Fruit fly (Drosophila melanogaster) whole organism, prepupa: Measurements from ENCODE around the gene CG5280.
A peak's percentile ranks its signal among the peaks of the same experiment; 100 is the strongest.

Source experiments
- Blimp-1 ChIP-seq: fragments of 200-800 bp; sonication (Bioruptor generic); optimal IDR thresholded peaks from 3 replicates; lab custom pipeline; 2017; ENCODE audit warnings: missing biosample characterization, missing genetic modification characterization, mild to moderate bottlenecking, moderate library complexity, missing genetic modification reagents
- CG10631 ChIP-seq: fragments of 200-800 bp; sonication (Bioruptor generic); optimal IDR thresholded peaks from 2 replicates; lab custom pipeline; 2016; ENCODE audit warnings: missing biosample characterization, missing genetic modification characterization
- CG11294 ChIP-seq: fragments of 200-800 bp; sonication (Bioruptor generic); IDR thresholded peaks from 2 replicates; pipeline ENCODE4 v1.3.6; 2022; ENCODE audit warnings: missing biosample characterization, missing genetic modification characterization
- CG11762 ChIP-seq: fragments of 200-800 bp; sonication (Bioruptor generic); optimal IDR thresholded peaks from 3 replicates; lab custom pipeline; 2016; ENCODE audit warnings: missing biosample characterization, missing genetic modification characterization; ENCODE audit not compliant: insufficient read depth
- CG11902 ChIP-seq: fragments of 200-800 bp; sonication (Bioruptor generic); optimal IDR thresholded peaks from 3 replicates; lab custom pipeline; 2016; ENCODE audit warnings: missing biosample characterization, missing genetic modification characterization
- CG15336 ChIP-seq: fragments of 200-800 bp; sonication (Bioruptor generic); IDR thresholded peaks from 2 replicates; pipeline ENCODE4 v1.3.6; 2022; ENCODE audit warnings: missing biosample characterization, missing genetic modification characterization
- CG16779 ChIP-seq: fragments of 200-800 bp; sonication (Bioruptor generic); optimal IDR thresholded peaks from 3 replicates; lab custom pipeline; 2017; ENCODE audit warnings: missing biosample characterization, mild to moderate bottlenecking, missing genetic modification characterization
- CG3032 ChIP-seq: fragments of 200-800 bp; optimal IDR thresholded peaks from 2 replicates; lab custom pipeline; 2019; ENCODE audit warnings: missing biosample characterization, mild to moderate bottlenecking, missing genetic modification characterization, moderate library complexity
- CG31627 ChIP-seq: fragments of 200-800 bp; sonication (Bioruptor generic); optimal IDR thresholded peaks from 3 replicates; lab custom pipeline; 2016; ENCODE audit warnings: missing biosample characterization, missing genetic modification characterization
- CG32006 ChIP-seq: fragments of 200-800 bp; sonication (Bioruptor generic); optimal IDR thresholded peaks from 3 replicates; lab custom pipeline; 2017; ENCODE audit warnings: missing biosample characterization, mild to moderate bottlenecking, missing genetic modification characterization
- CG34406 ChIP-seq: fragments of 200-800 bp; sonication (Bioruptor generic); optimal IDR thresholded peaks from 3 replicates; lab custom pipeline; 2016; ENCODE audit warnings: missing biosample characterization, missing genetic modification characterization
- CG4318 ChIP-seq: fragments of 200-800 bp; sonication (Bioruptor generic); optimal IDR thresholded peaks from 3 replicates; lab custom pipeline; 2017; ENCODE audit warnings: missing biosample characterization, mild to moderate bottlenecking, missing genetic modification characterization
- CG6163 ChIP-seq: fragments of 200-800 bp; sonication (Bioruptor generic); IDR thresholded peaks from 3 replicates; pipeline ENCODE4 v1.3.6; 2022; ENCODE audit warnings: missing biosample characterization, missing genetic modification characterization
- CG6276 ChIP-seq: fragments of 200-800 bp; sonication (Bioruptor generic); optimal IDR thresholded peaks from 2 replicates; lab custom pipeline; 2017; ENCODE audit warnings: missing biosample characterization, mild to moderate bottlenecking, missing genetic modification characterization
- CG6808 ChIP-seq: fragments of 200-800 bp; sonication (Bioruptor generic); optimal IDR thresholded peaks from 3 replicates; lab custom pipeline; 2017; ENCODE audit warnings: missing biosample characterization, missing genetic modification characterization, mild to moderate bottlenecking, moderate library complexity, missing genetic modification reagents
- CG6854 ChIP-seq: fragments of 200-800 bp; sonication (Bioruptor generic); optimal IDR thresholded peaks from 2 replicates; lab custom pipeline; 2017; ENCODE audit warnings: missing biosample characterization, mild to moderate bottlenecking, missing genetic modification characterization
- CG8119 ChIP-seq: fragments of 200-800 bp; sonication (Bioruptor generic); IDR thresholded peaks from 3 replicates; pipeline ENCODE4 v1.3.6; 2022; ENCODE audit warnings: missing biosample characterization, missing genetic modification characterization
- CG8319 ChIP-seq: fragments of 200-800 bp; sonication (Bioruptor generic); optimal IDR thresholded peaks from 3 replicates; lab custom pipeline; 2016; ENCODE audit warnings: missing biosample characterization, missing genetic modification characterization
- CG9139 ChIP-seq: fragments of 200-800 bp; sonication (Bioruptor generic); optimal IDR thresholded peaks from 3 replicates; lab custom pipeline; 2017; ENCODE audit warnings: missing biosample characterization, mild to moderate bottlenecking, missing genetic modification characterization
- Eip75B ChIP-seq: fragments of 200-800 bp; sonication (Bioruptor generic); optimal IDR thresholded peaks from 3 replicates; lab custom pipeline; 2016; ENCODE audit warnings: missing biosample characterization, missing genetic modification characterization
- Eip78C ChIP-seq: fragments of 200-800 bp; sonication (Bioruptor generic); peaks from one replicate; lab custom pipeline; 2016; ENCODE audit warnings: missing biosample characterization, missing genetic modification characterization
- Eip93F ChIP-seq: fragments of 200-800 bp; sonication (Bioruptor generic); optimal IDR thresholded peaks from 2 replicates; lab custom pipeline; 2016; ENCODE audit warnings: missing biosample characterization, mild to moderate bottlenecking, missing genetic modification characterization
- Ets21C ChIP-seq: fragments of 200-800 bp; sonication (Bioruptor generic); optimal IDR thresholded peaks from 3 replicates; lab custom pipeline; 2016; ENCODE audit warnings: missing biosample characterization, missing genetic modification characterization
- Ets96B ChIP-seq: fragments of 200-800 bp; optimal IDR thresholded peaks from 2 replicates; lab custom pipeline; 2019; ENCODE audit warnings: missing biosample characterization, mild to moderate bottlenecking, missing genetic modification characterization, moderate library complexity
- Gug ChIP-seq: fragments of 200-800 bp; sonication (Bioruptor generic); IDR thresholded peaks from 2 replicates; pipeline ENCODE4 v1.3.6; 2022; ENCODE audit warnings: missing biosample characterization, missing genetic modification characterization
- Hr38 ChIP-seq: sonication (Bioruptor generic); optimal IDR thresholded peaks from 2 replicates; lab custom pipeline; 2016; ENCODE audit warnings: missing biosample characterization, missing genetic modification characterization
- Hr39 ChIP-seq: fragments of 200-800 bp; sonication (Bioruptor generic); optimal IDR thresholded peaks from 2 replicates; lab custom pipeline; 2016; ENCODE audit warnings: missing biosample characterization, missing genetic modification characterization
- Hr4 ChIP-seq: fragments of 200-800 bp; sonication (Bioruptor generic); optimal IDR thresholded peaks from 3 replicates; lab custom pipeline; 2016; ENCODE audit warnings: missing biosample characterization, missing genetic modification characterization
- Met ChIP-seq: fragments of 200-800 bp; sonication (Bioruptor generic); optimal IDR thresholded peaks from 3 replicates; lab custom pipeline; 2016; ENCODE audit warnings: missing biosample characterization, missing genetic modification characterization
- OdsH ChIP-seq: fragments of 200-800 bp; sonication (Bioruptor generic); optimal IDR thresholded peaks from 3 replicates; lab custom pipeline; 2016; ENCODE audit warnings: missing biosample characterization, missing genetic modification characterization
- Sox102F ChIP-seq: fragments of 200-800 bp; sonication (Bioruptor generic); optimal IDR thresholded peaks from 2 replicates; lab custom pipeline; 2016; ENCODE audit warnings: missing biosample characterization, mild to moderate bottlenecking, missing genetic modification characterization
- Sox14 ChIP-seq: fragments of 200-800 bp; sonication (Bioruptor generic); optimal IDR thresholded peaks from 3 replicates; lab custom pipeline; 2016; ENCODE audit warnings: missing biosample characterization, missing genetic modification characterization
- Sox15 ChIP-seq: fragments of 200-800 bp; sonication (Bioruptor generic); optimal IDR thresholded peaks from 3 replicates; lab custom pipeline; 2016; ENCODE audit warnings: missing biosample characterization, missing genetic modification characterization
- achi ChIP-seq: fragments of 200-800 bp; sonication (Bioruptor generic); optimal IDR thresholded peaks from 3 replicates; lab custom pipeline; 2016; ENCODE audit warnings: missing biosample characterization, missing genetic modification characterization
- acj6 ChIP-seq: fragments of 200-800 bp; sonication (Bioruptor generic); optimal IDR thresholded peaks from 3 replicates; lab custom pipeline; 2016; ENCODE audit warnings: missing biosample characterization, missing genetic modification characterization
- cyc ChIP-seq: fragments of 200-800 bp; sonication (Bioruptor generic); optimal IDR thresholded peaks from 3 replicates; lab custom pipeline; 2016; ENCODE audit warnings: missing biosample characterization, missing genetic modification characterization
- dac ChIP-seq: fragments of 200-800 bp; sonication (Bioruptor generic); optimal IDR thresholded peaks from 2 replicates; lab custom pipeline; 2017; ENCODE audit warnings: missing biosample characterization, mild to moderate bottlenecking, missing genetic modification characterization
- fd59A ChIP-seq: fragments of 200-800 bp; sonication (Bioruptor generic); optimal IDR thresholded peaks from 2 replicates; lab custom pipeline; 2017; ENCODE audit warnings: missing biosample characterization, mild to moderate bottlenecking, missing genetic modification characterization, missing genetic modification reagents
- fd85E ChIP-seq: fragments of 200-800 bp; sonication (Bioruptor generic); optimal IDR thresholded peaks from 3 replicates; lab custom pipeline; 2016; ENCODE audit warnings: missing biosample characterization, missing genetic modification characterization
- fkh ChIP-seq: fragments of 200-800 bp; sonication (Bioruptor generic); optimal IDR thresholded peaks from 3 replicates; lab custom pipeline; 2017; ENCODE audit warnings: missing biosample characterization, mild to moderate bottlenecking, missing genetic modification characterization, moderate library complexity
- lz ChIP-seq: fragments of 200-800 bp; sonication (Bioruptor generic); optimal IDR thresholded peaks from 3 replicates; lab custom pipeline; 2016; ENCODE audit warnings: missing biosample characterization, missing genetic modification characterization
- pdm3 ChIP-seq: fragments of 200-800 bp; sonication (Bioruptor generic); optimal IDR thresholded peaks from 3 replicates; lab custom pipeline; 2016; ENCODE audit warnings: missing biosample characterization, missing genetic modification characterization
- salr ChIP-seq, 2 experiments: fragments of 200-800 bp; sonication (Bioruptor generic); optimal IDR thresholded peaks; 3 replicates each; lab custom pipeline; 2016 to 2018; ENCODE audit warnings: missing biosample characterization in 2 of 2, missing genetic modification characterization in 2 of 2, mild to moderate bottlenecking in 1 of 2
- spab ChIP-seq: fragments of 200-800 bp; sonication (Bioruptor generic); optimal IDR thresholded peaks from 2 replicates; lab custom pipeline; 2017; ENCODE audit warnings: missing biosample characterization, mild to moderate bottlenecking, missing genetic modification characterization, missing genetic modification reagents
- ss ChIP-seq, 2 experiments: fragments of 200-800 bp; sonication (Bioruptor generic); optimal IDR thresholded peaks; 2 replicates in 1 of 2; 3 replicates in 1 of 2; lab custom pipeline; 2017 to 2018; ENCODE audit warnings: mild to moderate bottlenecking in 2 of 2, missing biosample characterization in 2 of 2, missing genetic modification characterization in 2 of 2, moderate library complexity in 1 of 2
- svp ChIP-seq: fragments of 200-800 bp; sonication (Bioruptor generic); peaks from one replicate; lab custom pipeline; 2016; ENCODE audit warnings: missing biosample characterization, missing genetic modification characterization
- topi ChIP-seq: fragments of 200-800 bp; sonication (Bioruptor generic); optimal IDR thresholded peaks from 3 replicates; lab custom pipeline; 2016; ENCODE audit warnings: missing biosample characterization, missing genetic modification characterization
- vri ChIP-seq: fragments of 200-800 bp; sonication (Bioruptor generic); optimal IDR thresholded peaks from 3 replicates; lab custom pipeline; 2016; ENCODE audit warnings: missing biosample characterization, mild to moderate bottlenecking, missing genetic modification characterization

The CG5280 gene

DNA sequence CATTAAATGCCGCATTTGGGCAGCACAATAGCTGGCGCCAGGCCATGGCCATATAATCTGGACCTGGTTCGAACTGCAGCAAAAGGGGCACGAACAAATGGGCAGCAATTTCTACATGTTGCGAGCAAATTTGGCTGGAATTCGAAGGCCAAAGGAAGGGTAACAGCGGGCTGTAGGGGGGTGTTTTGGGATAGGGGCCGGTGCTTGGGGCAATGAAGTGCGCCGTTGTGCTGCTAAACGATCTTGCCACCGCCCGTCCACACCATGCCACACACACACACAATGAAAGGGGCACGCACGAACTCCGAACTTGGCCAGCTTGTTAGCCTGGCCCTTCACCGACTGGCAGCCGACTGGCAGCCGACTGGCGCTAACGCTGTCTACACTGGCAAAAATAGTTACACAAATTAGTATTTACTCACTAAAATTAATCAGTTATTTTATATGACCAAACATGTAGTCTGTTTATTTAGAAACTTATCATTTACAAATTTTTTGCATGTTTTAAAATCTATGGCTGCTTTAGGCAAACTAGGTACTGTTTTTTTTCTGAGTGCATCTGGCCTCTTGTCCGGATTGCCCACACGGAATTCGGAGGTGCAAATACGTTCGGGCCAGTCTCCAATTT lies 44.1 kb upstream of the CG5280 start (continued):
- peak; percentile 38 for TF ChIP-seq CG34406
- TF ChIP-seq OdsH: peak; percentile 46
- TF ChIP-seq ss (GFP tag; optimal IDR thresholded peaks at IDR 0.05; lab: Kevin White, UChicago): peak; percentile 29 to 58
- TF ChIP-seq CG6276 (GFP tag; lab: Kevin White, UChicago): no peak
- TF ChIP-seq achi (GFP tag; lab: Kevin White, UChicago): peak; percentile 48
- no peak for TF ChIP-seq Hr38 (GFP tag; lab: Kevin White, UChicago)
- peak; percentile 86 for TF ChIP-seq Eip78C (GFP tag; lab: Kevin White, UChicago)
- peak; percentile 84 for TF ChIP-seq CG6163
- peak; percentile 70 for TF ChIP-seq CG11902 (GFP tag; lab: Kevin White, UChicago)
- peak; percentile 42; the same call in 1 of the 2 replicates for TF ChIP-seq CG15336 (GFP tag; lab: Robert Waterston, UW)
- peak; percentile 89 for TF ChIP-seq cyc (GFP tag; lab: Kevin White, UChicago)
- TF ChIP-seq CG6854 (GFP tag; lab: Kevin White, UChicago): peak; percentile 63
- peak; percentile 22 for TF ChIP-seq acj6 (GFP tag; lab: Kevin White, UChicago)
- peak; percentile 59 for TF ChIP-seq Blimp-1
- TF ChIP-seq fkh (GFP tag; lab: Kevin White, UChicago): no peak
- peak; percentile 81 for TF ChIP-seq topi
- TF ChIP-seq Gug (GFP tag; lab: Robert Waterston, UW): 0 out of 2 replicates have a peak, but pooled peaks have one; percentile 31
- TF ChIP-seq CG8119 (GFP tag; lab: Robert Waterston, UW): peak; percentile 40; the same call in 1 of the 3 replicates
- peak; percentile 64 for TF ChIP-seq CG11762
- no peak for TF ChIP-seq CG11294
- TF ChIP-seq pdm3: peak; percentile 44
- TF ChIP-seq, all 60 proteins: peak for 44

DNA sequence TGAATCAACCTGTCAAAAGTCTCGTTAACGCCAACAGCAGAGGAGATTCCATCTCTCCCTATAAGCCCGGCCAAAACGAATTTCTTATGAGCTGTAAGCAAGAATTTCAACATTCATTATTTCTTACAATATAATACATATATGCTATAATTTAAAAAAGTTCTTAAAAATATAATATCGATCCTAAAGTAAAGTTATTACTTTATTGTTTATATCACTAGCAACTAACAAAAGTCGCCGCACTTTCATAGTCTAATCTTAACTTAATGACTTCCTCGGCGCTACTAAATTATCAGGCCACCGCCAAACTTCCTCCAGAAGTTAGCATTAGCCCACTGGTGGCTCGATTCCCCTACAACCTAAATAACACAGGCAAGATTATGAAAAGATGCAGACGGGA lies 43.5 kb upstream of the CG5280 start:
- TF ChIP-seq Sox14 (peak; percentile 26), CG31627 (GFP tag; lab: Kevin White, UChicago) (peak; percentile 38), CG8319 (GFP tag; lab: Kevin White, UChicago) (no peak), CG6276 (GFP tag; lab: Kevin White, UChicago) (no peak), CG6163 (no peak), Eip93F (GFP tag; lab: Kevin White, UChicago) (no peak), fd59A (GFP tag; lab: Kevin White, UChicago) (peak; percentile 2), Hr39 (peak; percentile 36), CG10631 (GFP tag; lab: Kevin White, UChicago) (peak; percentile 40), pdm3 (peak; percentile 10), CG9139 (GFP tag; lab: Kevin White, UChicago) (no peak), Ets96B (tag; lab: Kevin White, UChicago) (peak; percentile 43), CG11294 (no peak), Hr4 (GFP tag; lab: Kevin White, UChicago) (no peak), lz (GFP tag; lab: Kevin White, UChicago) (peak; percentile 58), fkh (GFP tag; lab: Kevin White, UChicago) (no peak), ss (GFP tag; optimal IDR thresholded peaks at IDR 0.05; lab: Kevin White, UChicago) (peak in 1 of 2 experiments; percentile 45), Met (GFP tag; lab: Kevin White, UChicago) (peak; percentile 51), fd85E (GFP tag; lab: Kevin White, UChicago) (no peak), vri (peak; percentile 12), CG4318 (GFP tag; lab: Kevin White, UChicago) (no peak), svp (GFP tag; lab: Kevin White, UChicago) (peak; percentile 76), dac (GFP tag; lab: Kevin White, UChicago) (no peak), spab (no peak), Eip75B (GFP tag; lab: Kevin White, UChicago) (no peak), Sox102F (GFP tag; lab: Kevin White, UChicago) (peak; percentile 15), CG32006 (GFP tag; lab: Kevin White, UChicago) (peak; percentile 26), CG6808 (GFP tag; lab: Kevin White, UChicago) (peak; percentile 52), CG3032 (tag; lab: Kevin White, UChicago) (peak; percentile 47), Eip78C (GFP tag; lab: Kevin White, UChicago) (peak; percentile 80), Ets21C (peak; percentile 24), CG16779 (tag; lab: Kevin White, UChicago) (no peak), CG11762 (peak; percentile 23), acj6 (GFP tag; lab: Kevin White, UChicago) (peak; percentile 51), cyc (GFP tag; lab: Kevin White, UChicago) (peak; percentile 48), salr (GFP tag; optimal IDR thresholded peaks at IDR 0.05; lab: Kevin White, UChicago) (peak in 1 of 2 experiments; percentile 7), Sox15 (GFP tag; lab: Kevin White, UChicago) (peak; percentile 27), OdsH (peak; percentile 57)
